Fruit fly (Drosophila melanogaster) Kc167 (cell line): Measurements from ENCODE around the gene CG4914.

Experiments used
- Myc ChIP-seq: fragments of >200 bp; optimal IDR thresholded peaks from 2 replicates; lab custom pipeline; 2017; ENCODE audit warnings: missing external identifiers
- Sin3A ChIP-seq: fragments of >200 bp; optimal IDR thresholded peaks from 2 replicates; lab custom pipeline; 2018; ENCODE audit warnings: missing external identifiers
- h ChIP-seq: fragments of >200 bp; optimal IDR thresholded peaks from 3 replicates; lab custom pipeline; 2018; ENCODE audit warnings: missing external identifiers
- ttk ChIP-seq: sonication (Bioruptor generic); optimal IDR thresholded peaks from 2 replicates; lab custom pipeline; 2017; ENCODE audit warnings: missing external identifiers

DNA sequence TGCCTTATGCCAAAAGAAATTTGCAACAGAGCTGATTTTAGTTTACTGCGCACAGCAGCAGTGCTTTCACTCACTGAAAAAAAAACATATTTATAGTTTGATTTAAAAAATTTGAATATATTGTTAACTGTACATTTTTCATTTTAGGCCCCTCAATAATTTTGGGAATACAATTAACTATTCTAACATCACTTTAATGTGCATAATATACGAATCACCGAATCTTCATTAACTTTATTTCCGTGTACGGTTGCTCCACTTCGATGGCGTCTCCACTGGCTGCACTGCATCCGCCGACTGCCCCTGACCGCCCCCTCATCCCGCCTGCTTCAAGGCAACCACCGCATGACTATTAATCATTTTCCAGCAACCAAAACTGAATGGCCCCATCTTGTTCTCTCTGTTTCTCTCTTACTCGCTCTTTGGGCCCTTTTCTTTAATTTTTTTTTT, 41.2 kb downstream of the CG4914 start:
- TF ChIP-seq Myc (lab: Kevin White, UChicago) (no peak), Sin3A (lab: Kevin White, UChicago) (no peak), h (lab: Kevin White, UChicago) (no peak), ttk (lab: Kevin White, UChicago) (no peak)
